Worm (Caenorhabditis elegans) whole organism, L2 larva: Measurements from ENCODE around the gene W02H5.2.

Source experiments
- C34F6.9 ChIP-seq: fragments of 150-350 bp; optimal IDR thresholded peaks from 2 replicates; lab custom pipeline; 2014; ENCODE audit warnings: missing biosample characterization, missing genetic modification characterization
- F13H6.1 ChIP-seq: sonication (generic microtip); optimal IDR thresholded peaks from 2 replicates; lab custom pipeline; 2016; ENCODE audit warnings: missing genetic modification characterization, missing compliant biosample characterization
- R02D3.7 ChIP-seq: fragments of 150-350 bp; optimal IDR thresholded peaks from 2 replicates; lab custom pipeline; 2014; ENCODE audit warnings: missing biosample characterization, missing genetic modification characterization
- Y55F3AM.14 ChIP-seq: fragments of 200-800 bp; sonication (Bioruptor generic); optimal IDR thresholded peaks from 2 replicates; lab custom pipeline; 2018; ENCODE audit warnings: mild to moderate bottlenecking, missing genetic modification characterization, missing compliant biosample characterization
- ZK546.5 ChIP-seq: sonication (generic microtip); optimal IDR thresholded peaks from 2 replicates; lab custom pipeline; 2017; ENCODE audit warnings: missing biosample characterization, missing genetic modification characterization
- aly-2 ChIP-seq: fragments of 150-350 bp; optimal IDR thresholded peaks from 2 replicates; lab custom pipeline; 2014; ENCODE audit warnings: missing biosample characterization, missing genetic modification characterization
- ama-1 ChIP-seq: fragments of 150-350 bp; optimal IDR thresholded peaks from 2 replicates; lab custom pipeline; 2018; ENCODE audit warnings: inconsistent platforms
- blmp-1 ChIP-seq: sonication (generic microtip); optimal IDR thresholded peaks from 2 replicates; lab custom pipeline; 2017; ENCODE audit warnings: missing genetic modification characterization, mild to moderate bottlenecking, missing compliant biosample characterization, antibody characterized with exemption, moderate library complexity; ENCODE audit not compliant: insufficient read depth
- ceh-16 ChIP-seq: fragments of 150-350 bp; optimal IDR thresholded peaks from 2 replicates; lab custom pipeline; 2014; ENCODE audit warnings: missing biosample characterization, missing genetic modification characterization
- ceh-82 ChIP-seq: fragments of 150-350 bp; optimal IDR thresholded peaks from 2 replicates; lab custom pipeline; 2014; ENCODE audit warnings: missing biosample characterization, missing genetic modification characterization
- crh-2 ChIP-seq: sonication (generic microtip); optimal IDR thresholded peaks from 2 replicates; lab custom pipeline; 2017; ENCODE audit warnings: missing biosample characterization, missing genetic modification characterization
- dmd-4 ChIP-seq: sonication (generic microtip); optimal IDR thresholded peaks from 2 replicates; lab custom pipeline; 2017; ENCODE audit warnings: missing biosample characterization, missing genetic modification characterization
- egl-27 ChIP-seq: sonication (generic microtip); optimal IDR thresholded peaks from 3 replicates; lab custom pipeline; 2017; ENCODE audit warnings: missing biosample characterization, missing genetic modification reagents, missing genetic modification characterization
- elt-1 ChIP-seq: fragments of 150-350 bp; optimal IDR thresholded peaks from 2 replicates; lab custom pipeline; 2014; ENCODE audit warnings: missing biosample characterization, missing genetic modification characterization
- gmeb-1 ChIP-seq: fragments of 150-350 bp; optimal IDR thresholded peaks from 2 replicates; lab custom pipeline; 2014; ENCODE audit warnings: missing biosample characterization, missing genetic modification characterization
- lin-13 ChIP-seq: fragments of 150-350 bp; optimal IDR thresholded peaks from 2 replicates; lab custom pipeline; 2014; ENCODE audit warnings: missing biosample characterization, missing genetic modification reagents, missing genetic modification characterization
- lin-39 ChIP-seq: fragments of 150-350 bp; optimal IDR thresholded peaks from 2 replicates; lab custom pipeline; 2014; ENCODE audit warnings: missing biosample characterization, missing genetic modification reagents, missing genetic modification characterization
- mbf-1 ChIP-seq: sonication (generic microtip); optimal IDR thresholded peaks from 2 replicates; lab custom pipeline; 2017; ENCODE audit warnings: missing biosample characterization, missing genetic modification characterization
- nhr-10 ChIP-seq: sonication (generic microtip); optimal IDR thresholded peaks from 2 replicates; lab custom pipeline; 2017; ENCODE audit warnings: missing biosample characterization, missing genetic modification characterization
- nhr-11 ChIP-seq: fragments of 150-350 bp; optimal IDR thresholded peaks from 2 replicates; lab custom pipeline; 2014; ENCODE audit warnings: missing biosample characterization, missing genetic modification characterization
- nhr-12 ChIP-seq: fragments of 150-350 bp; optimal IDR thresholded peaks from 2 replicates; lab custom pipeline; 2014; ENCODE audit warnings: missing biosample characterization, missing genetic modification characterization
- nhr-129 ChIP-seq: fragments of 150-350 bp; optimal IDR thresholded peaks from 2 replicates; lab custom pipeline; 2014; ENCODE audit warnings: missing biosample characterization, missing genetic modification characterization
- nhr-21 ChIP-seq: fragments of 150-350 bp; optimal IDR thresholded peaks from 2 replicates; lab custom pipeline; 2014; ENCODE audit warnings: missing biosample characterization, missing genetic modification characterization
- nhr-23 ChIP-seq: fragments of 150-350 bp; optimal IDR thresholded peaks from 2 replicates; lab custom pipeline; 2014; ENCODE audit warnings: missing biosample characterization, missing genetic modification reagents, missing genetic modification characterization
- nhr-237 ChIP-seq: fragments of 150-350 bp; optimal IDR thresholded peaks from 2 replicates; lab custom pipeline; 2014; ENCODE audit warnings: missing biosample characterization, missing genetic modification characterization
- nhr-6 ChIP-seq: fragments of 150-350 bp; optimal IDR thresholded peaks from 2 replicates; lab custom pipeline; 2014; ENCODE audit warnings: missing biosample characterization, missing genetic modification characterization
- peb-1 ChIP-seq: fragments of 150-350 bp; optimal IDR thresholded peaks from 2 replicates; lab custom pipeline; 2014; ENCODE audit warnings: missing biosample characterization, missing genetic modification characterization
- sem-4 ChIP-seq: fragments of 150-350 bp; optimal IDR thresholded peaks from 2 replicates; lab custom pipeline; 2014; ENCODE audit warnings: missing biosample characterization, missing genetic modification reagents, missing genetic modification characterization
- skn-1 ChIP-seq: sonication (generic microtip); optimal IDR thresholded peaks from 2 replicates; lab custom pipeline; 2017; ENCODE audit warnings: missing biosample characterization, missing genetic modification characterization
- sma-3 ChIP-seq: sonication (generic microtip); optimal IDR thresholded peaks from 2 replicates; lab custom pipeline; 2016; ENCODE audit warnings: missing genetic modification reagents, missing genetic modification characterization, missing compliant biosample characterization
- sma-9 ChIP-seq, 2 experiments: fragments of 150-350 bp in 1 of 2; sonication (generic microtip) in 1 of 2; optimal IDR thresholded peaks; 2 replicates each; lab custom pipeline; 2014 to 2016; ENCODE audit warnings: missing genetic modification characterization in 2 of 2, mild to moderate bottlenecking in 1 of 2, missing biosample characterization in 1 of 2, missing compliant biosample characterization in 1 of 2, missing genetic modification reagents in 1 of 2, moderate library complexity in 1 of 2
- unc-55 ChIP-seq: fragments of 150-350 bp; sonication (generic microtip); optimal IDR thresholded peaks from 3 replicates; lab custom pipeline; 2014; ENCODE audit warnings: missing biosample characterization, missing genetic modification reagents, missing genetic modification characterization
- unc-62 ChIP-seq: fragments of 150-350 bp; optimal IDR thresholded peaks from 2 replicates; lab custom pipeline; 2014; ENCODE audit warnings: missing biosample characterization, missing genetic modification reagents, missing genetic modification characterization
- zag-1 ChIP-seq: fragments of 150-350 bp; optimal IDR thresholded peaks from 2 replicates; lab custom pipeline; 2014; ENCODE audit warnings: missing biosample characterization, missing genetic modification characterization
- ztf-1 ChIP-seq: fragments of 200-800 bp; sonication (Bioruptor generic); conservative IDR thresholded peaks from 2 replicates; pipeline ENCODE4 v1.3.6; 2022; ENCODE audit warnings: missing genetic modification characterization, missing compliant biosample characterization

Gene W02H5.2

ce11 chrV:2677648-2678047, 38.5 kb downstream of the W02H5.2 start:
- TF ChIP-seq unc-55 (GFP tag; lab: Kevin White, UChicago) (peak; percentile 28), sem-4 (tag; lab: Kevin White, UChicago) (no peak)

- TF ChIP-seq sma-9 (GFP tag; optimal IDR thresholded peaks at IDR 0.05; lab: Kevin White, UChicago) (no peak), sma-9 (tag; optimal IDR thresholded peaks at IDR 0.05; lab: Kevin White, UChicago) (no peak), nhr-6 (tag; lab: Kevin White, UChicago) (no peak), crh-2 (no peak), unc-55 (GFP tag; lab: Kevin White, UChicago) (no peak), zag-1 (no peak), nhr-10 (tag; lab: Kevin White, UChicago) (no peak), F13H6.1 (tag; lab: Kevin White, UChicago) (no peak), lin-39 (no peak), sem-4 (tag; lab: Kevin White, UChicago) (no peak), ZK546.5 (tag; lab: Kevin White, UChicago) (no peak), ztf-1 (GFP tag; lab: Robert Waterston, UW) (no peak), egl-27 (tag; lab: Kevin White, UChicago) (no peak), skn-1 (tag; lab: Kevin White, UChicago) (no peak), lin-13 (no peak)
These were observed 44.4 kb downstream of the W02H5.2 start for ce11 chrV:2683497-2683896.

- no peak for TF ChIP-seq blmp-1 (tag; lab: Kevin White, UChicago)
These were observed 45.1 kb downstream of the W02H5.2 start for ce11 chrV:2684227-2684626.

- no peak for TF ChIP-seq R02D3.7 (tag; lab: Kevin White, UChicago)
- TF ChIP-seq unc-62, result no peak
- TF ChIP-seq nhr-10 (tag; lab: Kevin White, UChicago), result no peak
- no peak for TF ChIP-seq sma-9 (GFP tag; optimal IDR thresholded peaks at IDR 0.05; lab: Kevin White, UChicago)
- no peak for TF ChIP-seq sma-9 (tag; optimal IDR thresholded peaks at IDR 0.05; lab: Kevin White, UChicago)
- TF ChIP-seq mbf-1 (tag; lab: Kevin White, UChicago), result no peak
- no peak for TF ChIP-seq nhr-21 (tag; lab: Kevin White, UChicago)
- TF ChIP-seq nhr-23 (tag; lab: Kevin White, UChicago), result no peak
- no peak for TF ChIP-seq lin-13
- TF ChIP-seq nhr-11, result no peak
- no peak for TF ChIP-seq crh-2
- TF ChIP-seq ama-1 (lab: Kevin White, UChicago), result no peak
- TF ChIP-seq ceh-16 (tag; lab: Kevin White, UChicago), result no peak
- no peak for TF ChIP-seq dmd-4 (tag; lab: Kevin White, UChicago)
- TF ChIP-seq peb-1 (tag; lab: Kevin White, UChicago), result no peak
- no peak for TF ChIP-seq egl-27 (tag; lab: Kevin White, UChicago)
- no peak for TF ChIP-seq nhr-12 (tag; lab: Kevin White, UChicago)
- TF ChIP-seq lin-39, result no peak
- TF ChIP-seq sma-3 (GFP tag; lab: Kevin White, UChicago), result no peak
- TF ChIP-seq aly-2 (tag; lab: Kevin White, UChicago), result no peak
- no peak for TF ChIP-seq ztf-1 (GFP tag; lab: Robert Waterston, UW)
- TF ChIP-seq, all 48 proteins: peak for 0
These were observed 49.4 kb downstream of the W02H5.2 start for ce11 chrV:2688562-2688961.

- TF ChIP-seq Y55F3AM.14 (no peak), nhr-237 (no peak), ceh-82 (no peak), sma-3 (GFP tag; lab: Kevin White, UChicago) (no peak)
These were observed 51.3 kb downstream of the W02H5.2 start for ce11 chrV:2690478-2690877.

- TF ChIP-seq sma-9 (GFP tag; optimal IDR thresholded peaks at IDR 0.05; lab: Kevin White, UChicago), result no peak
- TF ChIP-seq sma-9 (tag; optimal IDR thresholded peaks at IDR 0.05; lab: Kevin White, UChicago), result no peak
- TF ChIP-seq nhr-129 (tag; lab: Kevin White, UChicago), result no peak
- no peak for TF ChIP-seq C34F6.9 (tag; lab: Kevin White, UChicago)
- TF ChIP-seq peb-1 (tag; lab: Kevin White, UChicago), result no peak
- TF ChIP-seq zag-1, result no peak
- no peak for TF ChIP-seq egl-27 (tag; lab: Kevin White, UChicago)
- TF ChIP-seq sma-3 (GFP tag; lab: Kevin White, UChicago), result no peak
- no peak for TF ChIP-seq gmeb-1 (tag; lab: Kevin White, UChicago)
- TF ChIP-seq elt-1 (tag; lab: Kevin White, UChicago), result no peak
- no peak for TF ChIP-seq R02D3.7 (tag; lab: Kevin White, UChicago)
- TF ChIP-seq, all 48 proteins: peak for 0
These were observed 51.8 kb downstream of the W02H5.2 start for ce11 chrV:2690948-2691347.
